Fruit fly (Drosophila melanogaster): ENCODE results near the gene CG11537.
A peak's percentile ranks its signal among the peaks of the same experiment; 100 is the strongest.

Gene CG11537

dm6 chr3L:3081146-3081872 is 61.9 kb downstream of the CG11537 start (continued):
- peak; percentile 80 for TF ChIP-seq nerfin-2 (GFP tag; IDR thresholded peaks at IDR 0.05; ENCODE audit: partially characterized antibody)
- TF ChIP-seq tna (GFP tag; IDR thresholded peaks at IDR 0.05; ENCODE audit: partially characterized antibody), result peak; percentile 85
- TF ChIP-seq luna (GFP tag; optimal IDR thresholded peaks at IDR 0.05), result peak; percentile 65
- TF ChIP-seq CG10274 (GFP tag; optimal IDR thresholded peaks at IDR 0.05), result peak; percentile 93
- TF ChIP-seq CG33213 (GFP tag; optimal IDR thresholded peaks at IDR 0.05), result peak; percentile 95
- peak; percentile 98 for TF ChIP-seq CG12942 (GFP tag; optimal IDR thresholded peaks at IDR 0.05)
- peak; percentile 99 for TF ChIP-seq CG3281 (GFP tag; optimal IDR thresholded peaks at IDR 0.05)
- peak; percentile 97 for TF ChIP-seq gsb (GFP tag; IDR thresholded peaks at IDR 0.05)
- peak; percentile 99 for TF ChIP-seq Meics (GFP tag; optimal IDR thresholded peaks at IDR 0.05)
- peak; percentile 97 for TF ChIP-seq CG3407 (GFP tag; optimal IDR thresholded peaks at IDR 0.05)
- peak; percentile 89 for TF ChIP-seq Jarid2 (GFP tag; optimal IDR thresholded peaks at IDR 0.05)
- peak; percentile 91 for TF ChIP-seq CG11398 (GFP tag; optimal IDR thresholded peaks at IDR 0.05)
- TF ChIP-seq HHEX (GFP tag; optimal IDR thresholded peaks at IDR 0.05), result peak; percentile 99
- TF ChIP-seq wek (GFP tag; optimal IDR thresholded peaks at IDR 0.05), result peak; percentile 93
- TF ChIP-seq tup (GFP tag; optimal IDR thresholded peaks at IDR 0.05), result peak; percentile 97
- peak; percentile 68 for TF ChIP-seq Scr (GFP tag; IDR thresholded peaks at IDR 0.05; ENCODE audit: partially characterized antibody)

dm6 chr3L:3080084-3080994 is 62.9 kb downstream of the CG11537 start:
- TF ChIP-seq CG11456 (GFP tag; IDR thresholded peaks at IDR 0.05), result no peak
- TF ChIP-seq repo (GFP tag; optimal IDR thresholded peaks at IDR 0.05), result no peak
- TF ChIP-seq CG11696 (GFP tag; IDR thresholded peaks at IDR 0.05), result peak; percentile 48
- TF ChIP-seq CG11695 (GFP tag; IDR thresholded peaks at IDR 0.05), result peak; percentile 66; the same call in 1 of the 3 replicates
- TF ChIP-seq prd (optimal IDR thresholded peaks at IDR 0.05), result no peak
- TF ChIP-seq prd (GFP tag; IDR thresholded peaks at IDR 0.05), result peak; percentile 46; the same call in 2 of the 3 replicates
- TF ChIP-seq Rfx (GFP tag; IDR thresholded peaks at IDR 0.05), result peak; percentile 60; the same call in 1 of the 2 replicates
- TF ChIP-seq her (GFP tag; optimal IDR thresholded peaks at IDR 0.05), result no peak
- no peak for TF ChIP-seq Poxn (GFP tag; IDR thresholded peaks at IDR 0.05)
- peak; percentile 37; the same call in 2 of the 3 replicates for TF ChIP-seq Optix (GFP tag; IDR thresholded peaks at IDR 0.05)
- no peak for TF ChIP-seq knrl (GFP tag; IDR thresholded peaks at IDR 0.05; ENCODE audit: partially characterized antibody)
- peak; percentile 91 for TF ChIP-seq grn (GFP tag; optimal IDR thresholded peaks at IDR 0.05)
- TF ChIP-seq ab (GFP tag; optimal IDR thresholded peaks at IDR 0.05), result no peak
- peak; percentile 26 for TF ChIP-seq CG7839 (tag; optimal IDR thresholded peaks at IDR 0.05)
- TF ChIP-seq CG3281 (GFP tag; optimal IDR thresholded peaks at IDR 0.05), result peak; percentile 44
- no peak for TF ChIP-seq zen2 (GFP tag; IDR thresholded peaks at IDR 0.05; ENCODE audit: partially characterized antibody)
- TF ChIP-seq CG14667 (GFP tag; IDR thresholded peaks at IDR 0.05), result peak; percentile 7; the same call in 1 of the 2 replicates
- peak; percentile 62 for TF ChIP-seq Nf-YC (tag; optimal IDR thresholded peaks at IDR 0.05)
- TF ChIP-seq CG15269 (tag; optimal IDR thresholded peaks at IDR 0.05), result no peak
- peak; percentile 82 for TF ChIP-seq Ets65A (GFP tag)
- no peak for TF ChIP-seq CG3995 (GFP tag; optimal IDR thresholded peaks at IDR 0.05)
- TF ChIP-seq CG18599 (GFP tag; optimal IDR thresholded peaks at IDR 0.05), result peak; percentile 66
- TF ChIP-seq Fer1 (GFP tag; optimal IDR thresholded peaks at IDR 0.05), result peak; percentile 32
- no peak for TF ChIP-seq kni (GFP tag; optimal IDR thresholded peaks at IDR 0.05)
- TF ChIP-seq CG14710 (tag; optimal IDR thresholded peaks at IDR 0.05), result no peak
- TF ChIP-seq jing (GFP tag; optimal IDR thresholded peaks at IDR 0.05), result peak; percentile 30
- peak in 1 of 2 experiments; percentile 1 for TF ChIP-seq chif (GFP tag; optimal IDR thresholded peaks at IDR 0.05)
- TF ChIP-seq tgo (GFP tag; IDR thresholded peaks at IDR 0.05), result peak; percentile 59; the same call in 2 of the 3 replicates
- TF ChIP-seq CG8290 (GFP tag; optimal IDR thresholded peaks at IDR 0.05), result peak; percentile 5
- TF ChIP-seq CG8290 (tag; optimal IDR thresholded peaks at IDR 0.05), result no peak
- 0 out of 3 replicates have a peak, but pooled peaks have one; percentile 25 for TF ChIP-seq CG2199 (GFP tag; IDR thresholded peaks at IDR 0.05)

All from whole organism, embryonic.